ENCODE assay signal across 3 worm cellular contexts in genomic region chrII:4806726-4807125, ce11.
TF ChIP-seq lines count a peak whose summit lies in the region.

No protein-coding gene starts in this region.

TF ChIP-seq in whole organism, L1 larva, 84 proteins besides CTCF, POLR2A, EP300 and RAD21:
- TF ChIP-seq ceh-82 (tag; optimal IDR thresholded peaks at IDR 0.05; lab: Kevin White, UChicago) (no peak), lir-3 (tag; optimal IDR thresholded peaks at IDR 0.05; lab: Kevin White, UChicago; ENCODE audit: poor library complexity) (no peak), efl-1 (optimal IDR thresholded peaks at IDR 0.05; lab: Kevin White, UChicago) (no peak), efl-1 (GFP tag; optimal IDR thresholded peaks at IDR 0.05 in 1 of 2; lab: Kevin White, UChicago) (no peak), alr-1 (tag; optimal IDR thresholded peaks at IDR 0.05; lab: Kevin White, UChicago; ENCODE audit: borderline replicate concordance) (no peak), mep-1 (tag; optimal IDR thresholded peaks at IDR 0.05; lab: Kevin White, UChicago) (no peak), nhr-85 (tag; lab: Kevin White, UChicago) (no peak), fkh-10 (GFP tag; optimal IDR thresholded peaks at IDR 0.05; lab: Kevin White, UChicago) (no peak), ztf-11 (tag; optimal IDR thresholded peaks at IDR 0.05; lab: Kevin White, UChicago) (no peak), C04F5.9 (tag; optimal IDR thresholded peaks at IDR 0.05; lab: Kevin White, UChicago) (no peak), isw-1 (GFP tag; IDR thresholded peaks at IDR 0.05; lab: Robert Waterston, UW) (no peak), nhr-71 (tag; optimal IDR thresholded peaks at IDR 0.05; lab: Kevin White, UChicago) (peak; percentile 32), mdl-1 (tag; optimal IDR thresholded peaks at IDR 0.05; lab: Kevin White, UChicago) (no peak), rnt-1 (tag; optimal IDR thresholded peaks at IDR 0.05; lab: Kevin White, UChicago) (peak; percentile 56), nhr-47 (tag; optimal IDR thresholded peaks at IDR 0.05; lab: Kevin White, UChicago) (no peak), lin-14 (GFP tag; optimal IDR thresholded peaks at IDR 0.05; lab: Kevin White, UChicago) (peak; percentile 55), elt-3 (tag; optimal IDR thresholded peaks at IDR 0.05; lab: Kevin White, UChicago) (no peak), ceh-88 (GFP tag; IDR thresholded peaks at IDR 0.05; lab: Robert Waterston, UW) (no peak)
TF ChIP-seq in whole organism, L1 larva: peak in this region for 3.

TF ChIP-seq in whole organism, L2 larva, 48 proteins besides CTCF, POLR2A, EP300 and RAD21:
- TF ChIP-seq elt-1 (tag; optimal IDR thresholded peaks at IDR 0.05; lab: Kevin White, UChicago) (no peak), nhr-129 (tag; optimal IDR thresholded peaks at IDR 0.05; lab: Kevin White, UChicago) (peak; percentile 7), mbf-1 (tag; optimal IDR thresholded peaks at IDR 0.05; lab: Kevin White, UChicago) (no peak), peb-1 (tag; optimal IDR thresholded peaks at IDR 0.05; lab: Kevin White, UChicago) (no peak), crh-2 (tag; optimal IDR thresholded peaks at IDR 0.05; lab: Kevin White, UChicago) (peak; percentile 55), sma-9 (GFP tag; optimal IDR thresholded peaks at IDR 0.05; lab: Kevin White, UChicago) (peak; percentile 11), sma-9 (tag; optimal IDR thresholded peaks at IDR 0.05; lab: Kevin White, UChicago) (no peak)

TF ChIP-seq in whole organism, mixed stage, embryonic, 35 proteins besides CTCF, POLR2A, EP300 and RAD21:
- TF ChIP-seq unc-120 (tag; optimal IDR thresholded peaks at IDR 0.05; lab: Kevin White, UChicago; ENCODE audit: poor library complexity, severe bottlenecking) (no peak), hlh-1 (tag; optimal IDR thresholded peaks at IDR 0.05; lab: Kevin White, UChicago) (peak; percentile 27), nhr-76 (tag; optimal IDR thresholded peaks at IDR 0.05; lab: Kevin White, UChicago) (no peak), ztf-11 (tag; optimal IDR thresholded peaks at IDR 0.05; lab: Kevin White, UChicago) (no peak)
TF ChIP-seq in whole organism, mixed stage, embryonic: peak in this region for 1.
